Fruit fly (Drosophila melanogaster) whole organism, embryonic: ENCODE results near the gene not.
A peak's percentile ranks its signal among the peaks of the same experiment; 100 is the strongest.

ENCODE experiments used
- CG10267 ChIP-seq: fragments of 200-800 bp; sonication (Bioruptor generic); optimal IDR thresholded peaks from 2 replicates; lab custom pipeline; 2018; ENCODE audit warnings: missing biosample characterization, mild to moderate bottlenecking, missing genetic modification characterization, moderate library complexity
- CG11723 ChIP-seq: fragments of 200-800 bp; sonication (Bioruptor generic); optimal IDR thresholded peaks from 2 replicates; lab custom pipeline; 2017; ENCODE audit warnings: missing biosample characterization, mild to moderate bottlenecking, missing genetic modification characterization
- CG12299 ChIP-seq: fragments of 200-800 bp; sonication (Bioruptor generic); optimal IDR thresholded peaks from 2 replicates; lab custom pipeline; 2018; ENCODE audit warnings: missing biosample characterization, mild to moderate bottlenecking, missing genetic modification characterization
- CG12744 ChIP-seq: fragments of 200-800 bp; sonication (Bioruptor generic); optimal IDR thresholded peaks from 2 replicates; lab custom pipeline; 2016; ENCODE audit warnings: missing biosample characterization, missing genetic modification characterization
- CG12942 ChIP-seq: fragments of 200-800 bp; sonication (Bioruptor generic); optimal IDR thresholded peaks from 3 replicates; lab custom pipeline; 2016; ENCODE audit warnings: missing biosample characterization, missing genetic modification characterization
- CG13296 ChIP-seq: fragments of 200-800 bp; sonication (Bioruptor generic); optimal IDR thresholded peaks from 3 replicates; lab custom pipeline; 2018; ENCODE audit warnings: missing biosample characterization, mild to moderate bottlenecking, missing genetic modification characterization
- CG13894 ChIP-seq: fragments of 200-800 bp; sonication (Bioruptor generic); optimal IDR thresholded peaks from 3 replicates; lab custom pipeline; 2018; ENCODE audit warnings: missing biosample characterization, mild to moderate bottlenecking, missing genetic modification characterization, moderate library complexity
- CG14965 ChIP-seq: fragments of 200-800 bp; sonication (Bioruptor generic); optimal IDR thresholded peaks from 2 replicates; lab custom pipeline; 2016; ENCODE audit warnings: missing biosample characterization, missing genetic modification characterization, borderline replicate concordance
- CG15073 ChIP-seq: fragments of 200-800 bp; sonication (Bioruptor generic); optimal IDR thresholded peaks from 2 replicates; lab custom pipeline; 2016; ENCODE audit warnings: missing biosample characterization, missing genetic modification characterization
- CG15514 ChIP-seq: fragments of 200-800 bp; sonication (Bioruptor generic); optimal IDR thresholded peaks from 3 replicates; lab custom pipeline; 2017; ENCODE audit warnings: missing biosample characterization, missing genetic modification characterization, mild to moderate bottlenecking, moderate library complexity, missing genetic modification reagents
- CG1602 ChIP-seq: fragments of 200-800 bp; sonication (Bioruptor generic); optimal IDR thresholded peaks from 3 replicates; lab custom pipeline; 2016; ENCODE audit warnings: missing biosample characterization, missing genetic modification characterization
- CG17612 ChIP-seq: fragments of 200-800 bp; sonication (Bioruptor generic); IDR thresholded peaks from 2 replicates; pipeline ENCODE4 v1.3.6; 2022; ENCODE audit warnings: missing biosample characterization, missing genetic modification characterization
- CG34224 ChIP-seq: fragments of 200-800 bp; sonication (Bioruptor generic); IDR thresholded peaks from 3 replicates; pipeline ENCODE4 v1.3.6; 2022; ENCODE audit warnings: missing biosample characterization, missing genetic modification characterization; ENCODE audit not compliant: partially characterized antibody
- CG3847 ChIP-seq: fragments of 200-800 bp; sonication (Bioruptor generic); IDR thresholded peaks from 2 replicates; pipeline ENCODE4 v1.3.6; 2022; ENCODE audit warnings: missing biosample characterization, missing genetic modification characterization
- CG3995 ChIP-seq: fragments of 200-800 bp; sonication (Bioruptor generic); optimal IDR thresholded peaks from 3 replicates; lab custom pipeline; 2016; ENCODE audit warnings: missing biosample characterization, missing genetic modification characterization
- CG4360 ChIP-seq: fragments of 200-800 bp; sonication (Bioruptor generic); IDR thresholded peaks from 2 replicates; pipeline ENCODE4 v1.3.6; 2022; ENCODE audit warnings: missing biosample characterization, missing genetic modification characterization
- CG5180 ChIP-seq: fragments of 200-800 bp; sonication (Bioruptor generic); optimal IDR thresholded peaks from 3 replicates; lab custom pipeline; 2017; ENCODE audit warnings: missing biosample characterization, missing genetic modification characterization, mild to moderate bottlenecking, moderate library complexity, missing genetic modification reagents
- CG6791 ChIP-seq: fragments of 200-800 bp; sonication (Bioruptor generic); IDR thresholded peaks from 3 replicates; pipeline ENCODE4 v1.3.6; 2022; ENCODE audit warnings: missing biosample characterization, missing genetic modification characterization; ENCODE audit not compliant: partially characterized antibody
- CG6854 ChIP-seq: fragments of 200-800 bp; sonication (Bioruptor generic); optimal IDR thresholded peaks from 3 replicates; lab custom pipeline; 2017; ENCODE audit warnings: missing biosample characterization, mild to moderate bottlenecking, missing genetic modification characterization
- CG7271 ChIP-seq: fragments of 200-800 bp; sonication (Bioruptor generic); optimal IDR thresholded peaks from 2 replicates; lab custom pipeline; 2018; ENCODE audit warnings: missing biosample characterization, mild to moderate bottlenecking, missing genetic modification characterization, moderate library complexity
- CG9932 ChIP-seq: fragments of 200-800 bp; sonication (Bioruptor generic); IDR thresholded peaks from 2 replicates; pipeline ENCODE4 v1.3.6; 2022; ENCODE audit warnings: missing biosample characterization, missing genetic modification characterization
- Hr51 ChIP-seq, 2 experiments: fragments of 200-800 bp; sonication (Bioruptor generic); optimal IDR thresholded peaks; 2 replicates in 1 of 2; 3 replicates in 1 of 2; lab custom pipeline; 2016 to 2018; ENCODE audit warnings: missing biosample characterization in 2 of 2, missing genetic modification characterization in 2 of 2, mild to moderate bottlenecking in 1 of 2, moderate library complexity in 1 of 2
- Lim3 ChIP-seq: fragments of 200-800 bp; sonication (Bioruptor generic); IDR thresholded peaks from 2 replicates; pipeline ENCODE4 v1.3.6; 2022; ENCODE audit warnings: missing biosample characterization, missing genetic modification characterization
- MTF-1 ChIP-seq: fragments of 200-800 bp; sonication (Bioruptor generic); optimal IDR thresholded peaks from 2 replicates; lab custom pipeline; 2018; ENCODE audit warnings: missing biosample characterization, mild to moderate bottlenecking, missing genetic modification characterization, borderline replicate concordance
- Max ChIP-seq: fragments of 200-800 bp; sonication (Bioruptor generic); optimal IDR thresholded peaks from 2 replicates; lab custom pipeline; 2016; ENCODE audit warnings: missing biosample characterization, mild to moderate bottlenecking, missing genetic modification characterization
- Opbp ChIP-seq: fragments of 200-800 bp; sonication (Bioruptor generic); IDR thresholded peaks from 3 replicates; pipeline ENCODE4 v1.3.6; 2022; ENCODE audit warnings: missing biosample characterization, missing genetic modification characterization; ENCODE audit not compliant: partially characterized antibody
- Pdp1 ChIP-seq, 2 experiments: fragments of 200-800 bp; sonication (Bioruptor generic); optimal IDR thresholded peaks; 3 replicates each; lab custom pipeline; 2016; ENCODE audit warnings: missing biosample characterization in 2 of 2, missing genetic modification characterization in 2 of 2, mild to moderate bottlenecking in 1 of 2, moderate library complexity in 1 of 2
- amos ChIP-seq: fragments of 200-800 bp; sonication (Bioruptor generic); IDR thresholded peaks from 2 replicates; pipeline ENCODE4 v1.3.6; 2022; ENCODE audit warnings: missing biosample characterization, missing genetic modification characterization; ENCODE audit not compliant: partially characterized antibody
- ato ChIP-seq: fragments of 200-800 bp; sonication (Bioruptor generic); IDR thresholded peaks from 2 replicates; pipeline ENCODE4 v1.3.6; 2022; ENCODE audit warnings: missing biosample characterization, missing genetic modification characterization; ENCODE audit not compliant: partially characterized antibody
- chinmo ChIP-seq: fragments of 200-800 bp; sonication (Bioruptor generic); IDR thresholded peaks from 4 replicates; pipeline ENCODE4 v1.3.6; 2022; ENCODE audit warnings: missing biosample characterization, missing genetic modification characterization; ENCODE audit not compliant: partially characterized antibody
- crc ChIP-seq: fragments of 200-800 bp; sonication (Bioruptor generic); optimal IDR thresholded peaks from 2 replicates; lab custom pipeline; 2016; ENCODE audit warnings: missing biosample characterization, missing genetic modification characterization
- fd102C ChIP-seq: fragments of 200-800 bp; sonication (Bioruptor generic); optimal IDR thresholded peaks from 2 replicates; lab custom pipeline; 2018; ENCODE audit warnings: missing biosample characterization, mild to moderate bottlenecking, missing genetic modification characterization, moderate library complexity
- fd3F ChIP-seq: fragments of 200-800 bp; sonication (Bioruptor generic); optimal IDR thresholded peaks from 2 replicates; lab custom pipeline; 2018; ENCODE audit warnings: missing biosample characterization, mild to moderate bottlenecking, missing genetic modification characterization, moderate library complexity
- fru ChIP-seq: fragments of >200 bp; optimal IDR thresholded peaks from 2 replicates; lab custom pipeline; 2017
- grau ChIP-seq: fragments of 200-800 bp; optimal IDR thresholded peaks from 3 replicates; lab custom pipeline; 2019; ENCODE audit warnings: missing biosample characterization, mild to moderate bottlenecking, missing genetic modification characterization, moderate library complexity
- grn ChIP-seq: fragments of 200-800 bp; sonication (Bioruptor generic); optimal IDR thresholded peaks from 3 replicates; lab custom pipeline; 2017; ENCODE audit warnings: missing biosample characterization, missing genetic modification characterization
- mam ChIP-seq: fragments of 200-800 bp; sonication (Bioruptor generic); optimal IDR thresholded peaks from 3 replicates; lab custom pipeline; 2016; ENCODE audit warnings: missing biosample characterization, missing genetic modification characterization
- mirr ChIP-seq: fragments of 200-800 bp; sonication (Bioruptor generic); optimal IDR thresholded peaks from 3 replicates; lab custom pipeline; 2018; ENCODE audit warnings: missing biosample characterization, mild to moderate bottlenecking, missing genetic modification characterization
- nerfin-2 ChIP-seq: fragments of 200-800 bp; sonication (Bioruptor generic); IDR thresholded peaks from 2 replicates; pipeline ENCODE4 v1.3.6; 2022; ENCODE audit warnings: missing biosample characterization, missing genetic modification characterization; ENCODE audit not compliant: partially characterized antibody
- peb ChIP-seq: fragments of 200-800 bp; sonication (Bioruptor generic); IDR thresholded peaks from 2 replicates; pipeline ENCODE4 v1.3.6; 2022; ENCODE audit warnings: missing biosample characterization, missing genetic modification characterization
- pho ChIP-seq: fragments of 200-800 bp; sonication (Bioruptor generic); optimal IDR thresholded peaks from 2 replicates; lab custom pipeline; 2016; ENCODE audit warnings: missing biosample characterization, missing genetic modification characterization
- rib ChIP-seq: fragments of 200-800 bp; sonication (Bioruptor generic); IDR thresholded peaks from 2 replicates; pipeline ENCODE4 v1.3.6; 2022; ENCODE audit warnings: missing biosample characterization, missing genetic modification characterization
- sob ChIP-seq: fragments of 200-800 bp; sonication (Bioruptor generic); IDR thresholded peaks from 2 replicates; pipeline ENCODE4 v1.3.6; 2022; ENCODE audit warnings: missing biosample characterization, missing genetic modification characterization
- ssp ChIP-seq: fragments of 200-800 bp; sonication (Bioruptor generic); IDR thresholded peaks from 2 replicates; pipeline ENCODE4 v1.3.6; 2022; ENCODE audit warnings: missing biosample characterization, missing genetic modification characterization
- tup ChIP-seq: fragments of 200-800 bp; sonication (Bioruptor generic); optimal IDR thresholded peaks from 2 replicates; lab custom pipeline; 2016; ENCODE audit warnings: missing biosample characterization, mild to moderate bottlenecking, missing genetic modification characterization, moderate library complexity
- unc-4 ChIP-seq: fragments of 200-800 bp; sonication (Bioruptor generic); IDR thresholded peaks from 2 replicates; pipeline ENCODE4 v1.3.6; 2022; ENCODE audit warnings: missing biosample characterization, missing genetic modification characterization; ENCODE audit not compliant: partially characterized antibody
- wek ChIP-seq: fragments of 200-800 bp; sonication (Bioruptor generic); optimal IDR thresholded peaks from 3 replicates; lab custom pipeline; 2018; ENCODE audit warnings: missing biosample characterization, mild to moderate bottlenecking, missing genetic modification characterization, moderate library complexity

not gene

dm6 chr3L:18640584-18641527, 18.9 kb upstream of the not start (continued):
- peak; percentile 96 for TF ChIP-seq grau (tag; lab: Kevin White, UChicago)
- TF ChIP-seq fru (lab: Kevin White, UChicago) = no peak
- TF ChIP-seq CG7271 (tag; lab: Kevin White, UChicago) = no peak
- TF ChIP-seq mirr (GFP tag; lab: Kevin White, UChicago) = peak; percentile 92
- TF ChIP-seq nerfin-2 (GFP tag; lab: Robert Waterston, UW) = no peak
- TF ChIP-seq CG11723 (GFP tag; lab: Kevin White, UChicago) = peak; percentile 72
- TF ChIP-seq peb (GFP tag; lab: Robert Waterston, UW) = peak; percentile 92
- TF ChIP-seq amos (GFP tag; lab: Robert Waterston, UW) = no peak
- peak; percentile 71 for TF ChIP-seq CG5180 (GFP tag; lab: Kevin White, UChicago)
- peak; percentile 53 for TF ChIP-seq CG14965 (GFP tag; lab: Kevin White, UChicago)
- peak; percentile 95 for TF ChIP-seq CG17612
- peak; percentile 94 for TF ChIP-seq CG12744 (GFP tag; lab: Kevin White, UChicago)
- no peak for TF ChIP-seq fd102C (GFP tag; lab: Kevin White, UChicago)
- peak; percentile 99 for TF ChIP-seq CG9932 (GFP tag; lab: Robert Waterston, UW)
- TF ChIP-seq Max (GFP tag; lab: Kevin White, UChicago) = peak; percentile 80
- no peak for TF ChIP-seq ato (GFP tag; lab: Robert Waterston, UW)
- peak; percentile 97 for TF ChIP-seq CG15073 (GFP tag; lab: Kevin White, UChicago)
- no peak for TF ChIP-seq unc-4 (GFP tag; lab: Robert Waterston, UW)
- TF ChIP-seq CG3847 = peak; percentile 98
- TF ChIP-seq Opbp (GFP tag; lab: Robert Waterston, UW) = no peak
- peak; percentile 85 to 97 for TF ChIP-seq Hr51 (GFP tag; optimal IDR thresholded peaks at IDR 0.05; lab: Kevin White, UChicago)
- TF ChIP-seq crc (GFP tag; lab: Kevin White, UChicago) = peak; percentile 89
- peak; percentile 78 to 96 for TF ChIP-seq Pdp1 (GFP tag; optimal IDR thresholded peaks at IDR 0.05; lab: Kevin White, UChicago)
- TF ChIP-seq rib (GFP tag; lab: Robert Waterston, UW) = peak; percentile 98
- TF ChIP-seq fd3F (GFP tag; lab: Kevin White, UChicago) = peak; percentile 93
- peak; percentile 85 for TF ChIP-seq CG1602 (GFP tag; lab: Kevin White, UChicago)
- TF ChIP-seq chinmo (GFP tag; lab: Robert Waterston, UW) = no peak
- peak; percentile 72 for TF ChIP-seq MTF-1 (GFP tag; lab: Kevin White, UChicago)
- peak; percentile 74 for TF ChIP-seq CG4360 (GFP tag; lab: Robert Waterston, UW)
- peak; percentile 93 for TF ChIP-seq CG13894
- peak; percentile 98 for TF ChIP-seq pho (GFP tag; lab: Kevin White, UChicago)
- TF ChIP-seq CG6854 = peak; percentile 90
- peak; percentile 85 for TF ChIP-seq CG10267 (tag; lab: Kevin White, UChicago)
- peak; percentile 85 for TF ChIP-seq Lim3 (GFP tag; lab: Robert Waterston, UW)
- TF ChIP-seq mam = peak; percentile 98
- peak; percentile 90 for TF ChIP-seq ssp (GFP tag; lab: Robert Waterston, UW)
- TF ChIP-seq CG15514 = peak; percentile 86
- TF ChIP-seq wek (GFP tag; lab: Kevin White, UChicago) = no peak
- peak; percentile 16 for TF ChIP-seq grn (GFP tag; lab: Kevin White, UChicago)
- peak; percentile 94 for TF ChIP-seq CG13296
- TF ChIP-seq CG34224 (GFP tag; lab: Robert Waterston, UW) = no peak; the same call in 2 of the 3 replicates
- TF ChIP-seq CG6791 (GFP tag; lab: Robert Waterston, UW) = no peak
- peak; percentile 57 for TF ChIP-seq CG3995
- TF ChIP-seq sob (GFP tag; lab: Robert Waterston, UW) = peak; percentile 99
- peak; percentile 88 for TF ChIP-seq CG12942
- TF ChIP-seq tup (GFP tag; lab: Kevin White, UChicago) = peak; percentile 72
- TF ChIP-seq CG12299 (tag; lab: Kevin White, UChicago) = peak; percentile 90
